Worm (Caenorhabditis elegans) whole organism, late embryonic: Measurements from ENCODE around the gene F44E2.4.
A peak's percentile ranks its signal among the peaks of the same experiment; 100 is the strongest.

Source experiments
- C08G9.2 ChIP-seq: sonication (generic microtip); optimal IDR thresholded peaks from 2 replicates; lab custom pipeline; 2016; ENCODE audit warnings: mild to moderate bottlenecking, missing genetic modification characterization, moderate library complexity, missing compliant biosample characterization
- K02D7.2 ChIP-seq: sonication (generic microtip); optimal IDR thresholded peaks from 2 replicates; lab custom pipeline; 2017; ENCODE audit warnings: mild to moderate bottlenecking, missing genetic modification characterization, missing compliant biosample characterization
- K09A11.1 ChIP-seq: sonication (generic microtip); optimal IDR thresholded peaks from 2 replicates; lab custom pipeline; 2017; ENCODE audit warnings: antibody characterized with exemption, mild to moderate bottlenecking, missing genetic modification characterization, missing compliant biosample characterization; ENCODE audit not compliant: insufficient read depth
- T23F11.4 ChIP-seq: fragments of 200-800 bp; sonication (Bioruptor generic); optimal IDR thresholded peaks from 2 replicates; lab custom pipeline; 2018; ENCODE audit warnings: mild to moderate bottlenecking, missing genetic modification characterization, missing compliant biosample characterization
- ama-1 ChIP-seq: fragments of 150-350 bp; optimal IDR thresholded peaks from 2 replicates; lab custom pipeline; 2014
- ceh-14 ChIP-seq: sonication (generic microtip); optimal IDR thresholded peaks from 2 replicates; lab custom pipeline; 2016; ENCODE audit warnings: missing genotype, missing genetic modification characterization, missing compliant biosample characterization
- ceh-18 ChIP-seq: sonication (generic microtip); optimal IDR thresholded peaks from 2 replicates; lab custom pipeline; 2016; ENCODE audit warnings: missing genetic modification characterization, missing compliant biosample characterization
- ceh-2 ChIP-seq: sonication (generic microtip); optimal IDR thresholded peaks from 2 replicates; lab custom pipeline; 2016; ENCODE audit warnings: missing genotype, missing genetic modification characterization, missing compliant biosample characterization
- ceh-30 ChIP-seq: fragments of 150-350 bp; optimal IDR thresholded peaks from 2 replicates; lab custom pipeline; 2014; ENCODE audit warnings: missing biosample characterization, missing genetic modification characterization
- ceh-31 ChIP-seq: sonication (generic microtip); optimal IDR thresholded peaks from 2 replicates; lab custom pipeline; 2016; ENCODE audit warnings: missing genetic modification characterization, missing compliant biosample characterization
- ceh-34 ChIP-seq: sonication (generic microtip); optimal IDR thresholded peaks from 2 replicates; lab custom pipeline; 2016; ENCODE audit warnings: mild to moderate bottlenecking, missing genetic modification characterization, missing compliant biosample characterization
- ceh-6 ChIP-seq: fragments of 200-800 bp; sonication (Bioruptor generic); optimal IDR thresholded peaks from 2 replicates; lab custom pipeline; 2018; ENCODE audit warnings: mild to moderate bottlenecking, missing genetic modification characterization, missing compliant biosample characterization
- che-1 ChIP-seq: sonication (generic microtip); optimal IDR thresholded peaks from 2 replicates; lab custom pipeline; 2016; ENCODE audit warnings: mild to moderate bottlenecking, missing genetic modification characterization, missing compliant biosample characterization
- elt-2 ChIP-seq: sonication (generic microtip); optimal IDR thresholded peaks from 2 replicates; lab custom pipeline; 2016; ENCODE audit warnings: missing genetic modification reagents, missing genetic modification characterization, missing compliant biosample characterization
- fkh-6 ChIP-seq: sonication (generic microtip); optimal IDR thresholded peaks from 2 replicates; lab custom pipeline; 2016; ENCODE audit warnings: missing genetic modification characterization, missing compliant biosample characterization
- hlh-30 ChIP-seq: sonication (generic microtip); optimal IDR thresholded peaks from 2 replicates; lab custom pipeline; 2017; ENCODE audit warnings: antibody characterized with exemption, missing genetic modification characterization, missing compliant biosample characterization; ENCODE audit not compliant: insufficient read depth
- hlh-6 ChIP-seq: sonication (generic microtip); optimal IDR thresholded peaks from 2 replicates; lab custom pipeline; 2016; ENCODE audit warnings: missing genotype, missing genetic modification characterization, missing compliant biosample characterization
- hlh-8 ChIP-seq: sonication (generic microtip); optimal IDR thresholded peaks from 2 replicates; lab custom pipeline; 2016; ENCODE audit warnings: missing genotype, missing genetic modification characterization, missing compliant biosample characterization
- madf-2 ChIP-seq: sonication (generic microtip); optimal IDR thresholded peaks from 2 replicates; lab custom pipeline; 2017; ENCODE audit warnings: missing genetic modification characterization, missing compliant biosample characterization
- nfya-1 ChIP-seq: sonication (generic microtip); optimal IDR thresholded peaks from 2 replicates; lab custom pipeline; 2017; ENCODE audit warnings: missing genetic modification characterization, mild to moderate bottlenecking, missing compliant biosample characterization, antibody characterized with exemption, moderate library complexity
- nhr-11 ChIP-seq: fragments of 150-350 bp; optimal IDR thresholded peaks from 2 replicates; lab custom pipeline; 2014; ENCODE audit warnings: missing biosample characterization, missing genetic modification characterization
- nhr-232 ChIP-seq: sonication (generic microtip); optimal IDR thresholded peaks from 2 replicates; lab custom pipeline; 2016; ENCODE audit warnings: missing genetic modification characterization, missing compliant biosample characterization
- pat-9 ChIP-seq: fragments of 200-800 bp; sonication (Bioruptor generic); optimal IDR thresholded peaks from 2 replicates; lab custom pipeline; 2018; ENCODE audit warnings: mild to moderate bottlenecking, missing genetic modification characterization, moderate library complexity, missing compliant biosample characterization
- pax-1 ChIP-seq: fragments of 150-350 bp; optimal IDR thresholded peaks from 2 replicates; lab custom pipeline; 2014; ENCODE audit warnings: missing biosample characterization, missing genetic modification characterization
- pha-2 ChIP-seq: sonication (generic microtip); optimal IDR thresholded peaks from 2 replicates; lab custom pipeline; 2017; ENCODE audit warnings: mild to moderate bottlenecking, missing genetic modification characterization, missing compliant biosample characterization
- pha-4 ChIP-seq: fragments of 150-350 bp; optimal IDR thresholded peaks from 2 replicates; lab custom pipeline; 2018; ENCODE audit warnings: missing biosample characterization, missing genetic modification reagents, missing genetic modification characterization
- pqm-1 ChIP-seq: sonication (generic microtip); optimal IDR thresholded peaks from 2 replicates; lab custom pipeline; 2016; ENCODE audit warnings: missing genetic modification characterization, missing compliant biosample characterization
- pros-1 ChIP-seq: fragments of 150-350 bp; optimal IDR thresholded peaks from 2 replicates; lab custom pipeline; 2014; ENCODE audit warnings: missing biosample characterization, missing genetic modification reagents, missing genetic modification characterization
- ref-2 ChIP-seq: sonication (generic microtip); optimal IDR thresholded peaks from 2 replicates; lab custom pipeline; 2016; ENCODE audit warnings: missing genetic modification characterization, missing compliant biosample characterization
- rnt-1 ChIP-seq: sonication (generic microtip); optimal IDR thresholded peaks from 2 replicates; lab custom pipeline; 2016; ENCODE audit warnings: missing genetic modification characterization, missing compliant biosample characterization
- sdc-2 ChIP-seq: sonication (generic microtip); optimal IDR thresholded peaks from 2 replicates; lab custom pipeline; 2016; ENCODE audit warnings: missing genotype, missing genetic modification characterization, missing compliant biosample characterization
- sox-2 ChIP-seq: fragments of 200-800 bp; sonication (Bioruptor generic); IDR thresholded peaks from 2 replicates; pipeline ENCODE4 v1.3.6; 2022; ENCODE audit warnings: missing genetic modification reagents, missing genetic modification characterization, missing compliant biosample characterization
- syd-9 ChIP-seq: sonication (generic microtip); optimal IDR thresholded peaks from 2 replicates; lab custom pipeline; 2016; ENCODE audit warnings: mild to moderate bottlenecking, missing genetic modification characterization, moderate library complexity, missing compliant biosample characterization
- tbx-2 ChIP-seq: sonication (generic microtip); optimal IDR thresholded peaks from 2 replicates; lab custom pipeline; 2016; ENCODE audit warnings: missing genetic modification characterization, missing compliant biosample characterization
- tbx-7 ChIP-seq: sonication (generic microtip); optimal IDR thresholded peaks from 2 replicates; lab custom pipeline; 2016; ENCODE audit warnings: missing genotype, missing genetic modification characterization, missing compliant biosample characterization
- unc-3 ChIP-seq, 2 experiments: fragments of 200-800 bp in 1 of 2; sonication (Bioruptor generic) in 1 of 2; sonication (generic microtip) in 1 of 2; conservative IDR thresholded peaks in 1 of 2; optimal IDR thresholded peaks in 1 of 2; 2 replicates each; pipeline versions ENCODE4 v1.3.6 to Lab custom; 2016 to 2022; ENCODE audit warnings: missing compliant biosample characterization in 2 of 2, missing genetic modification characterization in 2 of 2, missing genetic modification reagents in 1 of 2
- unc-42 ChIP-seq: sonication (generic microtip); optimal IDR thresholded peaks from 2 replicates; lab custom pipeline; 2016; ENCODE audit warnings: missing genotype, missing genetic modification characterization, missing compliant biosample characterization
- unc-55 ChIP-seq: sonication (generic microtip); optimal IDR thresholded peaks from 2 replicates; lab custom pipeline; 2017; ENCODE audit warnings: missing biosample characterization, missing genetic modification reagents, missing genetic modification characterization
- ztf-16 ChIP-seq: sonication (generic microtip); optimal IDR thresholded peaks from 2 replicates; lab custom pipeline; 2017; ENCODE audit warnings: missing genetic modification characterization, missing compliant biosample characterization

The F44E2.4 gene

ce11 chrIII:8877002-8877401, 38.8 kb upstream of the F44E2.4 start, which contains the start of gene K01F9.2:
Gene K01F9.2, minus strand, starts transcription at chrIII:8877128.
- TF ChIP-seq ceh-6 (GFP tag; lab: Kevin White, UChicago) (no peak), nhr-232 (tag; lab: Kevin White, UChicago) (no peak), unc-42 (tag; lab: Kevin White, UChicago) (peak; percentile 85), hlh-6 (tag; lab: Kevin White, UChicago) (no peak), tbx-2 (tag; lab: Kevin White, UChicago) (no peak)
- TF ChIP-seq, all 69 proteins: peak for 1

ce11 chrIII:8873990-8874668, 35.9 kb upstream of the F44E2.4 start:
- TF ChIP-seq nhr-11 (tag; lab: Kevin White, UChicago) (no peak), che-1 (tag; lab: Kevin White, UChicago) (peak; percentile 23), ceh-34 (peak; percentile 80), pat-9 (tag; lab: Kevin White, UChicago) (peak; percentile 64), unc-55 (GFP tag; lab: Kevin White, UChicago) (peak; percentile 89), hlh-6 (tag; lab: Kevin White, UChicago) (peak; percentile 11), ama-1 (lab: Kevin White, UChicago) (peak; percentile 70), madf-2 (tag; lab: Kevin White, UChicago) (peak; percentile 17), ceh-18 (tag; lab: Kevin White, UChicago) (peak; percentile 95), hlh-30 (tag; lab: Kevin White, UChicago) (peak; percentile 70), pqm-1 (tag; lab: Kevin White, UChicago) (peak; percentile 14), tbx-7 (peak; percentile 6), sox-2 (GFP tag; lab: Robert Waterston, UW) (no peak), rnt-1 (tag; lab: Kevin White, UChicago) (peak; percentile 86), pha-4 (tag; lab: Kevin White, UChicago) (no peak), pros-1 (tag; lab: Kevin White, UChicago) (peak; percentile 85), ceh-30 (tag; lab: Kevin White, UChicago) (no peak), C08G9.2 (peak; percentile 75), nfya-1 (tag; lab: Kevin White, UChicago) (peak; percentile 94), ceh-31 (tag; lab: Kevin White, UChicago) (peak; percentile 94), elt-2 (no peak), ceh-14 (tag; lab: Kevin White, UChicago) (peak; percentile 75), K09A11.1 (tag; lab: Kevin White, UChicago) (no peak), pax-1 (no peak), ceh-6 (GFP tag; lab: Kevin White, UChicago) (peak; percentile 28), sdc-2 (tag; lab: Kevin White, UChicago) (peak; percentile 70), tbx-2 (tag; lab: Kevin White, UChicago) (peak; percentile 90), hlh-8 (peak; percentile 75), unc-42 (tag; lab: Kevin White, UChicago) (peak; percentile 83), ztf-16 (tag; lab: Kevin White, UChicago) (peak; percentile 36), fkh-6 (peak; percentile 51), K02D7.2 (tag; lab: Kevin White, UChicago) (no peak), ref-2 (tag; lab: Kevin White, UChicago) (peak; percentile 74), syd-9 (tag; lab: Kevin White, UChicago) (peak; percentile 86), pha-2 (tag; lab: Kevin White, UChicago) (no peak), nhr-232 (tag; lab: Kevin White, UChicago) (peak; percentile 7), unc-3 (GFP tag; conservative IDR thresholded peaks at IDR 0.05; lab: Robert Waterston, UW) (no peak), unc-3 (tag; optimal IDR thresholded peaks at IDR 0.05; lab: Kevin White, UChicago) (peak; percentile 61), T23F11.4 (GFP tag; lab: Kevin White, UChicago) (peak; percentile 63), ceh-2 (peak; percentile 20)
